Fruit fly (Drosophila melanogaster) whole organism, wandering third instar larva: Measurements from ENCODE around the gene Zasp66.

Source experiments
- Abd-B ChIP-seq: fragments of >200 bp; optimal IDR thresholded peaks from 2 replicates; lab custom pipeline; 2017; ENCODE audit warnings: missing biosample characterization, missing genetic modification characterization
- CG32264 ChIP-seq: fragments of 200-800 bp; sonication (Bioruptor generic); optimal IDR thresholded peaks from 2 replicates; lab custom pipeline; 2016; ENCODE audit warnings: missing biosample characterization, missing genetic modification characterization
- CG9705 ChIP-seq: fragments of 200-800 bp; sonication (Bioruptor generic); optimal IDR thresholded peaks from 2 replicates; lab custom pipeline; 2018; ENCODE audit warnings: missing biosample characterization, mild to moderate bottlenecking, missing genetic modification characterization
- CrebA ChIP-seq: fragments of 200-800 bp; sonication (Bioruptor generic); optimal IDR thresholded peaks from 2 replicates; lab custom pipeline; 2016; ENCODE audit warnings: missing biosample characterization, mild to moderate bottlenecking, missing genetic modification characterization, borderline replicate concordance
- Dfd ChIP-seq: fragments of >200 bp; optimal IDR thresholded peaks from 2 replicates; lab custom pipeline; 2017; ENCODE audit warnings: missing biosample characterization, missing genetic modification characterization
- Dif ChIP-seq: fragments of 200-275, 200-300 bp; sonication (Bioruptor generic); optimal IDR thresholded peaks from 2 replicates; lab custom pipeline; 2018; ENCODE audit warnings: missing biosample characterization, missing genetic modification characterization; ENCODE audit not compliant: partially characterized antibody
- HLH106 ChIP-seq: fragments of 200-800 bp; optimal IDR thresholded peaks from 3 replicates; lab custom pipeline; 2019; ENCODE audit warnings: missing biosample characterization, mild to moderate bottlenecking, missing genetic modification characterization, moderate library complexity
- Hr83 ChIP-seq: fragments of 200-300 bp; sonication (Bioruptor generic); optimal IDR thresholded peaks from 2 replicates; lab custom pipeline; 2016; ENCODE audit warnings: missing biosample characterization, mild to moderate bottlenecking, missing genetic modification characterization, moderate library complexity; ENCODE audit not compliant: poor library complexity, severe bottlenecking
- Mio ChIP-seq: sonication (Bioruptor generic); optimal IDR thresholded peaks from 2 replicates; lab custom pipeline; 2016; ENCODE audit warnings: missing biosample characterization, missing genetic modification characterization
- N ChIP-seq: fragments of >200 bp; optimal IDR thresholded peaks from 2 replicates; lab custom pipeline; 2018; ENCODE audit warnings: missing biosample characterization, missing external identifiers, missing genetic modification characterization
- OdsH ChIP-seq: fragments of 200-800 bp; sonication (Bioruptor generic); optimal IDR thresholded peaks from 2 replicates; lab custom pipeline; 2016; ENCODE audit warnings: missing biosample characterization, mild to moderate bottlenecking, missing genetic modification characterization
- Rel ChIP-seq, 2 experiments: fragments of 200-800 bp; sonication (Bioruptor generic) in 1 of 2; optimal IDR thresholded peaks; 2 replicates in 1 of 2; 3 replicates in 1 of 2; lab custom pipeline; 2016 to 2019; ENCODE audit warnings: mild to moderate bottlenecking in 2 of 2, missing biosample characterization in 2 of 2, missing genetic modification characterization in 2 of 2, moderate library complexity in 1 of 2
- Sp1 ChIP-seq: fragments of 200-800 bp; sonication (Bioruptor generic); optimal IDR thresholded peaks from 3 replicates; lab custom pipeline; 2019; ENCODE audit warnings: missing biosample characterization, mild to moderate bottlenecking, missing genetic modification characterization, moderate library complexity
- Vsx2 ChIP-seq: fragments of 200-300, 225-300 bp; sonication (Bioruptor generic); optimal IDR thresholded peaks from 2 replicates; lab custom pipeline; 2018; ENCODE audit warnings: missing biosample characterization, missing genetic modification characterization; ENCODE audit not compliant: partially characterized antibody
- brk ChIP-seq: fragments of 200-800 bp; sonication (Bioruptor generic); optimal IDR thresholded peaks from 2 replicates; lab custom pipeline; 2016; ENCODE audit warnings: missing biosample characterization, mild to moderate bottlenecking, missing genetic modification characterization
- dl ChIP-seq, 2 experiments: fragments of 175-275, 200-275 bp in 1 of 2; fragments of 200-275 bp in 1 of 2; sonication (Bioruptor generic); optimal IDR thresholded peaks; lab custom pipeline; 2018; ENCODE audit warnings: mild to moderate bottlenecking in 2 of 2, missing biosample characterization in 2 of 2, missing genetic modification characterization in 2 of 2, moderate library complexity in 2 of 2; ENCODE audit not compliant: partially characterized antibody in 2 of 2, insufficient read depth in 1 of 2
- dmrt93B ChIP-seq: fragments of 200-800 bp; sonication (Bioruptor generic); optimal IDR thresholded peaks from 2 replicates; lab custom pipeline; 2018; ENCODE audit warnings: missing biosample characterization, mild to moderate bottlenecking, missing genetic modification characterization
- dsf ChIP-seq: sonication (Bioruptor generic); optimal IDR thresholded peaks from 2 replicates; lab custom pipeline; 2016; ENCODE audit warnings: missing biosample characterization, missing genetic modification characterization, borderline replicate concordance
- ey ChIP-seq: fragments of 200-800 bp; sonication (Bioruptor generic); optimal IDR thresholded peaks from 2 replicates; lab custom pipeline; 2016; ENCODE audit warnings: missing biosample characterization, missing genetic modification characterization
- foxo ChIP-seq, 2 experiments: fragments of 200-800 bp; sonication (Bioruptor generic); optimal IDR thresholded peaks; 2 replicates in 1 of 2; 3 replicates in 1 of 2; lab custom pipeline; 2016 to 2017; ENCODE audit warnings: missing biosample characterization in 2 of 2, missing genetic modification characterization in 2 of 2
- fru ChIP-seq: fragments of 200-800 bp; sonication (Bioruptor generic); optimal IDR thresholded peaks from 3 replicates; lab custom pipeline; 2016; ENCODE audit warnings: missing biosample characterization, mild to moderate bottlenecking, missing genetic modification characterization
- jim ChIP-seq: fragments of 175-275, 200-325 bp; sonication (Bioruptor generic); optimal IDR thresholded peaks from 2 replicates; lab custom pipeline; 2016; ENCODE audit warnings: missing biosample characterization, mild to moderate bottlenecking, missing genetic modification characterization
- lola ChIP-seq: fragments of >200 bp; optimal IDR thresholded peaks from 2 replicates; lab custom pipeline; 2017; ENCODE audit warnings: missing biosample characterization, missing genetic modification characterization
- pan ChIP-seq: fragments of >200 bp; optimal IDR thresholded peaks from 2 replicates; lab custom pipeline; 2017
- rgr ChIP-seq: fragments of 200-800 bp; sonication (Bioruptor generic); optimal IDR thresholded peaks from 3 replicates; lab custom pipeline; 2016; ENCODE audit warnings: missing biosample characterization, mild to moderate bottlenecking, missing genetic modification characterization
- sage ChIP-seq: fragments of 200-800 bp; sonication (Bioruptor generic); optimal IDR thresholded peaks from 2 replicates; lab custom pipeline; 2016; ENCODE audit warnings: missing biosample characterization, mild to moderate bottlenecking, missing genetic modification characterization
- sv ChIP-seq: fragments of 200-800 bp; sonication (Bioruptor generic); optimal IDR thresholded peaks from 3 replicates; lab custom pipeline; 2016; ENCODE audit warnings: missing biosample characterization, missing genetic modification characterization
- usp ChIP-seq: fragments of >200 bp; optimal IDR thresholded peaks from 2 replicates; lab custom pipeline; 2017; ENCODE audit warnings: missing biosample characterization, missing genetic modification characterization

Zasp66 gene

DNA sequence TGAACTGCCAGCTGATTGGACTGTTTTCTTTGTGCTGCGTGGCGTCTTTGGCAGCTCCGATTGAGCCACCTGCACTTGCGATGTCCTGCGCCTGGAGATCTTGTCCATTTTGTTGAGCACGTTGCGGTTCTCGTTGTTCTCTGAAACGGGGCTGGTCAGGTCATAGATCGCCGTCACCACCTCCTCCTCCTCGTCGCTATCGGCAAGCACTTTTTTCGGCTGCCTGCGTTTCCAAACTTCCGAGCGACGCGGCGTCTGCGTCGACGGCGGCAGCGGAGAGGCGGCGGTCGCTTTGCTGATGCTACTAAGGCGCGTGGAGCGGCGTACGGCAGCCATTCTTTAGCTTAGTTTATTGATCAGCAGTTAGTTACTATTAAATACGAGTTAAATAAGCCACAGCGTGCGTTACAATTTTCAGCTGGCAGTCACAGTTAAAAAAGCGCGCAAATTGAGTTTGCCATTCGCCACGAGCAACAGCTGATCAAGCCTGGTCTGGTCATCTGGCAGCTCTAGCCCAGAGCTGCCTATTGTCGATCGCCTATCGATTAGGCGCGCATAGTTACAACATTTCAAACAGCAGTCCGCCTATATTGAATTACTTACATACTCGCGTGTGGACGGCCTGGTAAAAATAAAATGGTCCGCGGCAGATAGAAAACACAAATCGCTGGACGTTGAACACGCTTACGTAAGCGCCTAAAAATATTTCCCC, 9.6 kb downstream of the Zasp66 start, which contains the start of gene Cdc6:
Gene Cdc6 (minus strand): TSS at position 456 of the 712 bp plus-strand sequence.
- no peak for TF ChIP-seq CG9705 (GFP tag; lab: Kevin White, UChicago)
- TF ChIP-seq CG32264 (GFP tag; lab: Kevin White, UChicago) = no peak
- no peak for TF ChIP-seq fru (GFP tag; lab: Kevin White, UChicago)
- no peak for TF ChIP-seq brk (GFP tag; lab: Kevin White, UChicago)
- TF ChIP-seq sv (GFP tag; lab: Kevin White, UChicago) = no peak
- TF ChIP-seq Dif (GFP tag; lab: Kevin White, UChicago) = no peak
- no peak for TF ChIP-seq foxo (GFP tag; optimal IDR thresholded peaks at IDR 0.05; lab: Kevin White, UChicago)

dm6 chr3L:8640139-8640538, 16.0 kb downstream of the Zasp66 start, which contains the start of gene Cpr66D:
Gene Cpr66D (plus strand): TSS chr3L:8640439.
- TF ChIP-seq dsf (GFP tag; lab: Kevin White, UChicago) (no peak), rgr (peak; percentile 36)

DNA sequence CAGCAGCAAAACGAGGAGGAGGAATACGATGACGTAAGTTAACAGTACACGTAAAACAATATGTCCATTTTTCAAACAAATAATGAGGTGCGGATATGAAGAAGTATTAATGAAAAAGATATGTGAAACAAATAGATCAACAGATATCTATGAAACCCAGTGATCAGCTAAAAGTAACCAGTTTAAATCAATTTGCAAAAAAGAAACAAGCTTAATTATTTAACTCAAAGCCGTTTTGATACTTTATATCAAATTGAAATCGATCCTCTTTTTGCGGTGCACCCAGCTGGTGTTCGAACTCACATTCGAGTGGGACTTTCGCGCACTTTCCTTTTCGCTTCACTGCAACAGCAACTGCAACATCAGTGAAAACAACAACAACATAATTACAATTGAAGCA, 16.9 kb downstream of the Zasp66 start:
- TF ChIP-seq foxo (GFP tag; optimal IDR thresholded peaks at IDR 0.05; lab: Kevin White, UChicago) (peak in 1 of 2 experiments; percentile 12), HLH106 (peak; percentile 15), brk (GFP tag; lab: Kevin White, UChicago) (no peak)

- TF ChIP-seq Vsx2 (GFP tag; lab: Kevin White, UChicago) (peak; percentile 82), dl (GFP tag; optimal IDR thresholded peaks at IDR 0.05; lab: Kevin White, UChicago; ENCODE audit: insufficient read depth in 1 of 2, partially characterized antibody in 2 of 2) (peak in 1 of 2 experiments; percentile 20), CrebA (GFP tag; lab: Kevin White, UChicago) (no peak), OdsH (GFP tag; lab: Kevin White, UChicago) (no peak), Rel (GFP tag; optimal IDR thresholded peaks at IDR 0.05; lab: Kevin White, UChicago) (no peak), Rel (tag; optimal IDR thresholded peaks at IDR 0.05; lab: Kevin White, UChicago) (no peak), usp (GFP tag; lab: Kevin White, UChicago) (no peak), sage (GFP tag; lab: Kevin White, UChicago) (no peak), dmrt93B (GFP tag; lab: Kevin White, UChicago) (no peak), dsf (GFP tag; lab: Kevin White, UChicago) (no peak), Dif (GFP tag; lab: Kevin White, UChicago) (peak; percentile 72)
Measured at dm6 chr3L:8643810-8644552, 19.8 kb downstream of the Zasp66 start.

DNA sequence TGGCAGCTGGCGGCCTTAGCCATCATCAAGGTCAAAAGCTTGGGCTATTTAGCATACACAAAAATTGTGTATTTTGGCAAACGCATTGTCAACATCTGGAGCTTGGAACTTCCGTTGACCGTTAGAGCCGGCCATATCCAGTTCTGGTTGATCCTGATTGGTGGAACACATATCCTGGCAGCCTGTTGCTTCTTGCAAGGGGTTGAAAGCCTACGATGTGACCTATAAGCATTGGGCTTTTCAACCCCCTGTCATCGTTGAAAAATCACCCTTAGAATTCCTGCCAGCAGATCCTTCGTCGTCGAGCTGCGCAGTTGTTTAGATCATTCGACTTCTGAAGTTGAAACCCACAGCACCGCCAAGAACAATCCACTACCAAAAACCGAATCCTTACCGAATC, 22.6 kb downstream of the Zasp66 start, which contains the start of the genes CG13305 and Pex7:
Gene CG13305 (minus strand): TSS at position 2 of the 400 bp plus-strand sequence.
Gene Pex7 (plus strand): TSS at position 325 of the 400 bp plus-strand sequence.
- TF ChIP-seq N = no peak
- no peak for TF ChIP-seq jim (GFP tag; lab: Kevin White, UChicago)
- TF ChIP-seq Sp1 = no peak
- no peak for TF ChIP-seq Mio (GFP tag; lab: Kevin White, UChicago)
- TF ChIP-seq pan (lab: Kevin White, UChicago) = no peak
- no peak for TF ChIP-seq lola (GFP tag; lab: Kevin White, UChicago)
- TF ChIP-seq HLH106 = no peak
- TF ChIP-seq sage (GFP tag; lab: Kevin White, UChicago) = no peak
- TF ChIP-seq ey (GFP tag; lab: Kevin White, UChicago) = no peak
- no peak for TF ChIP-seq Hr83
- TF ChIP-seq CG9705 (GFP tag; lab: Kevin White, UChicago) = no peak
- TF ChIP-seq fru (GFP tag; lab: Kevin White, UChicago) = no peak
- TF ChIP-seq foxo (GFP tag; optimal IDR thresholded peaks at IDR 0.05; lab: Kevin White, UChicago) = no peak
- no peak for TF ChIP-seq Dfd (GFP tag; lab: Kevin White, UChicago)
- no peak for TF ChIP-seq rgr
- TF ChIP-seq Abd-B (GFP tag; lab: Kevin White, UChicago) = no peak
- TF ChIP-seq dmrt93B (GFP tag; lab: Kevin White, UChicago) = no peak
- TF ChIP-seq, all 38 proteins: peak for 0
